Worm (Caenorhabditis elegans) whole organism, young adult: ENCODE data around the gene dec-7.

Experiments
- F33H1.4 ChIP-seq: fragments of 200-800 bp; sonication (Bioruptor generic); IDR thresholded peaks from 2 replicates; pipeline ENCODE4 v1.3.6; 2022; ENCODE audit warnings: missing genetic modification reagents, missing genetic modification characterization, missing compliant biosample characterization
- F37B4.10 ChIP-seq: fragments of 200-800 bp; sonication (Bioruptor generic); IDR thresholded peaks from 2 replicates; pipeline ENCODE4 v1.3.6; 2022; ENCODE audit warnings: missing genetic modification characterization, missing compliant biosample characterization
- K12H6.12 ChIP-seq: fragments of 200-800 bp; sonication (Bioruptor generic); optimal IDR thresholded peaks from 2 replicates; lab custom pipeline; 2018; ENCODE audit warnings: mild to moderate bottlenecking, missing genetic modification characterization, missing compliant biosample characterization
- Y56A3A.18 ChIP-seq: fragments of 200-800 bp; sonication (Bioruptor generic); IDR thresholded peaks from 2 replicates; pipeline ENCODE4 v1.3.6; 2022; ENCODE audit warnings: missing genetic modification reagents, missing genetic modification characterization, missing compliant biosample characterization
- Y95B8A.8 ChIP-seq: fragments of 200-800 bp; sonication (Bioruptor generic); IDR thresholded peaks from 2 replicates; pipeline ENCODE4 v1.3.6; 2022; ENCODE audit warnings: missing genetic modification reagents, missing genetic modification characterization, missing compliant biosample characterization
- akir-1 ChIP-seq: fragments of 200-800 bp; sonication (Bioruptor generic); optimal IDR thresholded peaks from 2 replicates; lab custom pipeline; 2018; ENCODE audit warnings: mild to moderate bottlenecking, missing genetic modification characterization, moderate library complexity, missing compliant biosample characterization
- bed-1 ChIP-seq: fragments of 200-800 bp; sonication (Bioruptor generic); IDR thresholded peaks from 2 replicates; pipeline ENCODE4 v1.3.6; 2022; ENCODE audit warnings: missing genetic modification reagents, missing genetic modification characterization, missing compliant biosample characterization
- ceh-91 ChIP-seq: fragments of 200-800 bp; sonication (Bioruptor generic); IDR thresholded peaks from 2 replicates; pipeline ENCODE4 v1.3.6; 2022; ENCODE audit warnings: missing genetic modification reagents, missing genetic modification characterization, missing compliant biosample characterization
- dox-1 ChIP-seq: fragments of 200-800 bp; sonication (Bioruptor generic); IDR thresholded peaks from 2 replicates; pipeline ENCODE4 v1.3.6; 2022; ENCODE audit warnings: missing genetic modification reagents, missing genetic modification characterization, missing compliant biosample characterization
- dpff-1 ChIP-seq: sonication (generic microtip); optimal IDR thresholded peaks from 2 replicates; lab custom pipeline; 2017; ENCODE audit warnings: mild to moderate bottlenecking, missing genetic modification characterization, missing compliant biosample characterization
- efl-1 ChIP-seq: fragments of 150-350 bp; optimal IDR thresholded peaks from 2 replicates; lab custom pipeline; 2014; ENCODE audit warnings: missing biosample characterization, missing genetic modification reagents, missing genetic modification characterization
- egrh-3 ChIP-seq: fragments of 200-800 bp; sonication (Bioruptor generic); IDR thresholded peaks from 2 replicates; pipeline ENCODE4 v1.3.6; 2022; ENCODE audit warnings: missing genetic modification reagents, missing genetic modification characterization, missing compliant biosample characterization
- him-1 ChIP-seq: sonication (generic microtip); optimal IDR thresholded peaks from 2 replicates; lab custom pipeline; 2016; ENCODE audit warnings: missing genotype, missing genetic modification reagents, missing genetic modification characterization, missing compliant biosample characterization
- hlh-12 ChIP-seq: sonication (generic microtip); optimal IDR thresholded peaks from 2 replicates; lab custom pipeline; 2016; ENCODE audit warnings: missing genetic modification characterization, missing compliant biosample characterization
- hmg-1.2 ChIP-seq: fragments of 200-800 bp; sonication (Bioruptor generic); IDR thresholded peaks from 2 replicates; pipeline ENCODE4 v1.3.6; 2022; ENCODE audit warnings: missing genetic modification reagents, missing genetic modification characterization, missing compliant biosample characterization
- hmg-20 ChIP-seq: fragments of 200-800 bp; sonication (Bioruptor generic); IDR thresholded peaks from 2 replicates; pipeline ENCODE4 v1.3.6; 2022; ENCODE audit warnings: missing genetic modification reagents, missing genetic modification characterization, missing compliant biosample characterization
- lag-1 ChIP-seq: fragments of 200-800 bp; sonication (Bioruptor generic); IDR thresholded peaks from 2 replicates; pipeline ENCODE4 v1.3.6; 2022; ENCODE audit warnings: missing genetic modification reagents, missing genetic modification characterization, missing compliant biosample characterization
- lin-40 ChIP-seq: sonication (generic microtip); optimal IDR thresholded peaks from 2 replicates; lab custom pipeline; 2016; ENCODE audit warnings: missing genetic modification characterization, mild to moderate bottlenecking, missing compliant biosample characterization, missing genotype, missing genetic modification reagents
- lsl-1 ChIP-seq: fragments of 200-800 bp; sonication (Bioruptor generic); optimal IDR thresholded peaks from 2 replicates; lab custom pipeline; 2018; ENCODE audit warnings: mild to moderate bottlenecking, missing genetic modification characterization, moderate library complexity, missing compliant biosample characterization
- madf-6 ChIP-seq: fragments of 200-800 bp; sonication (Bioruptor generic); IDR thresholded peaks from 2 replicates; pipeline ENCODE4 v1.3.6; 2022; ENCODE audit warnings: missing genetic modification reagents, missing genetic modification characterization, missing compliant biosample characterization
- madf-8 ChIP-seq: fragments of 200-800 bp; sonication (Bioruptor generic); conservative IDR thresholded peaks from 2 replicates; pipeline ENCODE4 v1.3.6; 2022; ENCODE audit warnings: missing genetic modification reagents, missing genetic modification characterization, missing compliant biosample characterization
- mel-28 ChIP-seq: sonication (generic microtip); optimal IDR thresholded peaks from 2 replicates; lab custom pipeline; 2016; ENCODE audit warnings: borderline replicate concordance, mild to moderate bottlenecking, missing genetic modification characterization, missing compliant biosample characterization
- pbrm-1 ChIP-seq: fragments of 200-800 bp; sonication (Bioruptor generic); IDR thresholded peaks from 2 replicates; pipeline ENCODE4 v1.3.6; 2022; ENCODE audit warnings: missing genetic modification reagents, missing genetic modification characterization, missing compliant biosample characterization
- snpc-1.1 ChIP-seq: sonication (generic microtip); optimal IDR thresholded peaks from 2 replicates; lab custom pipeline; 2017; ENCODE audit warnings: missing genetic modification characterization, mild to moderate bottlenecking, missing compliant biosample characterization, antibody characterized with exemption, moderate library complexity, missing genotype, missing genetic modification reagents; ENCODE audit not compliant: insufficient read depth
- snpc-4 ChIP-seq, 5 experiments: fragments of 150-350 bp in 1 of 5; sonication (generic microtip) in 4 of 5; optimal IDR thresholded peaks; 2 replicates each; lab custom pipeline; 2014 to 2018; ENCODE audit warnings: missing genetic modification characterization in 5 of 5, missing biosample characterization in 3 of 5, antibody characterized with exemption in 2 of 5, mild to moderate bottlenecking in 2 of 5, missing compliant biosample characterization in 2 of 5, missing genotype in 2 of 5, moderate library complexity in 2 of 5, missing genetic modification reagents in 1 of 5
- sptf-2 ChIP-seq: fragments of 200-800 bp; sonication (Bioruptor generic); optimal IDR thresholded peaks from 2 replicates; lab custom pipeline; 2018; ENCODE audit warnings: mild to moderate bottlenecking, missing genetic modification characterization, missing compliant biosample characterization
- tbp1 ChIP-seq: fragments of 200-800 bp; sonication (Bioruptor generic); optimal IDR thresholded peaks from 2 replicates; lab custom pipeline; 2018; ENCODE audit warnings: mild to moderate bottlenecking, missing genetic modification characterization, missing compliant biosample characterization
- unc-130 ChIP-seq: sonication (generic microtip); optimal IDR thresholded peaks from 2 replicates; lab custom pipeline; 2016; ENCODE audit warnings: missing genetic modification reagents, missing genetic modification characterization, missing compliant biosample characterization
- xnd-1 ChIP-seq: sonication (generic microtip); optimal IDR thresholded peaks from 2 replicates; lab custom pipeline; 2016; ENCODE audit warnings: missing genotype, missing genetic modification reagents, missing genetic modification characterization, missing compliant biosample characterization

Gene dec-7

DNA sequence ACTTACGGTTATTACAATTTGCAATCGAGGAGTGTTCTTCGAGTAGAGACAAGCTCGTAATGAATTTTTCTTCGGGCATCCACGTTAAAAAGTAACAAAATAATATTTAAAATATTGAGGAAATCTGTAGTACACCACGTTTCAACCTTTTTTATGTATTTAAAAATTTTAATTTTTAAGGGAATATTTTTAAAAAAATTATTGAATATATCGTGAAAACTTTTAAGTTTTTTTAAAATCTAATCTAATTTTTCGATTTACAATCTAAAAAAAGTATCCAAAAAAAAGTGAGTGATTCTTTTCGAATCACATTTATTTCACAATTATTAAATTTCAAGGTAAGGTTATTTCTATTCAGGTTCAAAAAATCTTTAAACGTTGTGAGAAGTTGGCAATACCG, 12.5 kb downstream of the dec-7 start, which contains the start of gene gln-2:
TSS of gene gln-2 (minus strand) at position 101 of the 400 bp plus-strand sequence.
- TF ChIP-seq snpc-1.1 (tag; lab: Kevin White, UChicago): no peak
- no peak for TF ChIP-seq pbrm-1 (GFP tag; lab: Robert Waterston, UW)

DNA sequence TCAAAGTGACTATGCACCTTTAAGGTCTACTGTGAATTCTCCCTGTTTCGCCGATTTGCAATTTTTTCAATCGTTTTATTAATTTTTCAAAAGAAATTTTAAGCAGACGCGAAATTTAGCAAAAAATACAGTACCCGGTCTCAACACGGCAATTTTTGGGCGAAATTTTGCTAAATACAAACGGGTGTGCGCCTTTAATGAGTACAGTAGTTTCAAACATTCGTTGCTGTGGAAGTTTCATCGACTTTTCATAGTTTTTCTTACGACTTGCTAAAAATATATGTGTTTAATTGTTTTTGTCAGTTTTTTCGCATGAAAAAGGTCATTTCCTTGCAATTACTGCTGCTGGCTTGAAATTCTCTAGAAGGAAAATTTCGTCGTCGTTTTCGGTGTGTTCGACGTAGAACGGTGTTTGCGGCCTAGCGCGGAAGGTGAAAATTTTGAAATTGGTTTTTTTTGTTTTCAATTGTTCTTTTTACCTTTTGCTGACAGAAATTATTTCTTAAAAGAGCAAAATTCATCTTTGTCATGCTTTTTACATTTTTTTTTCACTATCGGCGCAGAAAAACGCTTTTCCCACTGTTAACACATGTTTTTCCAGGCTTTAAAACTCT, 14.7 kb downstream of the dec-7 start, which contains the start of gene K03H1.7:
TSS of gene K03H1.7 (plus strand) at position 600 of the 614 bp plus-strand sequence.
- TF ChIP-seq efl-1 (peak; percentile 21), egrh-3 (GFP tag; lab: Robert Waterston, UW) (no peak), madf-6 (GFP tag; lab: Robert Waterston, UW) (0 out of 2 replicates have a peak, but pooled peaks have one; percentile 22), him-1 (no peak), lsl-1 (GFP tag; lab: Kevin White, UChicago) (peak; percentile 89), F33H1.4 (GFP tag; lab: Robert Waterston, UW) (peak; percentile 50), bed-1 (no peak), madf-8 (GFP tag; lab: Robert Waterston, UW) (peak; percentile 50), xnd-1 (tag; lab: Kevin White, UChicago) (peak; percentile 53), dox-1 (0 out of 2 replicates have a peak, but pooled peaks have one; percentile 7), ceh-91 (GFP tag; lab: Robert Waterston, UW) (peak; percentile 62; the same call in 1 of the 2 replicates), mel-28 (tag; lab: Kevin White, UChicago) (no peak)
- TF ChIP-seq, all 124 proteins: peak for 8

DNA sequence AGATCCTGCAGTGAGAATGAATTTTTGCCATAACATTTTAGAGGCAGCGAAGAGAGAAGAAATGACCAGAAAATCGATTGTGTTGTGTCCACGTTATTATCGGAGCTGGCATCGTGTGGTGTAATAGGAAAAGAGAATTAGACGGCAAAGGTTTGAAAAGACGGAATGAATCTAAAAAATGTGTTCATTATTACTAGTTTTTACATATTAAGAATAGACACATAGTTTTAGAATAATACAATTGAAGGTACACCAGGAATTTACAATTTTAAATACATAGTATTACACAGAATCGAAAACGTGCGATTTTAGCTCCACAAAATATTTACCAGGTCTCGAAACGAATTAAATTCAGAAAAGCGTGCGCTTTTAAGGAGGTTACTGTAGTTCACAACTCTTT, 18.0 kb downstream of the dec-7 start, which contains the start of gene K03H1.13:
TSS of gene K03H1.13 (minus strand) at position 101 of the 400 bp plus-strand sequence.
- TF ChIP-seq lag-1 (GFP tag; lab: Robert Waterston, UW): no peak
- TF ChIP-seq unc-130 (GFP tag; lab: Kevin White, UChicago): no peak
- TF ChIP-seq hmg-1.2 (GFP tag; lab: Robert Waterston, UW): peak; percentile 24; the same call in 1 of the 2 replicates

DNA sequence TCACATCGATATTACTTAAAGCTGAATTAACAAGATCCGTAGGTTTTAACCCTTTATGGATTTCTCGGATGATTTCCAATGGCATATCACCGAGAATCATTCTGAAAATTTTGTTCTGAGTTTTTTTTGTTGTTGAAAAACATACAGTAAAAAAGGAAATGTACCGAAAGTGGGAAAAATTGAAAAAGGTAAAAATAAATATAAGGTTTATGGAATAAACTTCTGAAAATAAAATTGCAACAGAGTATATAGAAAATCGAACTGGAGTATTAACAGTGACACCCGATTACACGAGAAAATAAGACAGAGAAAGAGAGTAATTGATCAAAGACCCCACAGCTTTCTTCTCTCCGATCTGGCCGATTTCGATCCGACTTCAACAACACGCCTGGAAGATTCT, 19.7 kb downstream of the dec-7 start, which contains the start of gene K03H1.11:
TSS of gene K03H1.11 (minus strand) at position 101 of the 400 bp plus-strand sequence.
- TF ChIP-seq hlh-12 (tag; lab: Kevin White, UChicago) (no peak), snpc-4 (GFP tag; optimal IDR thresholded peaks at IDR 0.05; lab: Kevin White, UChicago) (no peak), snpc-4 (tag; optimal IDR thresholded peaks at IDR 0.05; lab: Kevin White, UChicago) (no peak), akir-1 (GFP tag; lab: Kevin White, UChicago) (no peak), sptf-2 (GFP tag; lab: Kevin White, UChicago) (no peak), K12H6.12 (tag; lab: Kevin White, UChicago) (no peak), hmg-20 (no peak), Y95B8A.8 (GFP tag; lab: Robert Waterston, UW) (no peak), tbp1 (GFP tag; lab: Kevin White, UChicago) (no peak), F37B4.10 (no peak), lin-40 (tag; lab: Kevin White, UChicago) (no peak), dpff-1 (tag; lab: Kevin White, UChicago) (no peak)

DNA sequence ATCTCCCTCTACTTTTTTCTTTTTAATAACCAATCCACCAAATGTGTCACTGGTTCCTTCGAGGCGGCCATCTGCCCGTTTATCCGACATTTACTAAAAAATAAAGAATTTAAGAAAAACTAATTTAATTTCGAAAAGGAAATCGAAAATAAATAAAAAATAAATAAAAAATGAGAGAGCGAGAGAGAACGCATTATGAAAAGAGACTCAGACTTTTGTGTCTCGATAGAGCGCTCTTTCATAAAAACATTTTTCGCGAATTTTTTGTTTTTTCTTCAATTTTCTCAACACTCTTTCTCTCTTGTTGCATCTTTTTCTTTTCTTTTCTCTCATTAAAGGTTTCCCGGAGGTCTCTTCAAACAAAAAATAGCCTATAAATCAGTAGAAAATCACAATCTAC, 23.9 kb downstream of the dec-7 start, which contains the start of gene mog-1:
TSS of gene mog-1 (minus strand) at position 93 of the 400 bp plus-strand sequence.
- no peak for TF ChIP-seq Y56A3A.18 (GFP tag; lab: Robert Waterston, UW)
- peak; percentile 63; the same call in 1 of the 2 replicates for TF ChIP-seq hmg-1.2 (GFP tag; lab: Robert Waterston, UW)
- TF ChIP-seq, all 124 proteins: peak for 1
